Fruit fly (Drosophila melanogaster) whole organism: ENCODE measurements around the gene CG12017.

ENCODE experiments used
- CG8478 ChIP-seq: fragments of >200 bp; optimal IDR thresholded peaks from 2 replicates; lab custom pipeline; 2018; ENCODE audit warnings: inconsistent platforms
- Dll ChIP-seq: fragments of >200 bp; optimal IDR thresholded peaks from 2 replicates; lab custom pipeline; 2017
- EcR ChIP-seq, 2 experiments: fragments of >200 bp; optimal IDR thresholded peaks; 2 replicates each; lab custom pipeline; 2017; ENCODE audit warnings: missing biosample characterization in 2 of 2, missing genetic modification characterization in 2 of 2, missing genetic modification reagents in 2 of 2
- pan ChIP-seq: fragments of >200 bp; optimal IDR thresholded peaks from 2 replicates; lab custom pipeline; 2017
- psq ChIP-seq: fragments of >200 bp; optimal IDR thresholded peaks from 2 replicates; lab custom pipeline; 2017
- usp ChIP-seq: fragments of >200 bp; optimal IDR thresholded peaks from 2 replicates; lab custom pipeline; 2017; ENCODE audit warnings: missing biosample characterization, missing genetic modification characterization, mixed read lengths

Gene CG12017

dm6 chr3L:3337345-3337928, 57.4 kb downstream of the CG12017 start:
- TF ChIP-seq CG8478, result no peak
- no peak for TF ChIP-seq pan (lab: Kevin White, UChicago)
- no peak for TF ChIP-seq psq (lab: Kevin White, UChicago)
- TF ChIP-seq usp (GFP tag; lab: Kevin White, UChicago), result no peak
- TF ChIP-seq Dll, result no peak
- no peak for TF ChIP-seq EcR (GFP tag; optimal IDR thresholded peaks at IDR 0.05; lab: Kevin White, UChicago)

- TF ChIP-seq Dll (no peak), usp (GFP tag; lab: Kevin White, UChicago) (no peak), pan (lab: Kevin White, UChicago) (no peak), CG8478 (no peak)
Observed at dm6 chr3L:3338028-3338855, 58.2 kb downstream of the CG12017 start.

DNA sequence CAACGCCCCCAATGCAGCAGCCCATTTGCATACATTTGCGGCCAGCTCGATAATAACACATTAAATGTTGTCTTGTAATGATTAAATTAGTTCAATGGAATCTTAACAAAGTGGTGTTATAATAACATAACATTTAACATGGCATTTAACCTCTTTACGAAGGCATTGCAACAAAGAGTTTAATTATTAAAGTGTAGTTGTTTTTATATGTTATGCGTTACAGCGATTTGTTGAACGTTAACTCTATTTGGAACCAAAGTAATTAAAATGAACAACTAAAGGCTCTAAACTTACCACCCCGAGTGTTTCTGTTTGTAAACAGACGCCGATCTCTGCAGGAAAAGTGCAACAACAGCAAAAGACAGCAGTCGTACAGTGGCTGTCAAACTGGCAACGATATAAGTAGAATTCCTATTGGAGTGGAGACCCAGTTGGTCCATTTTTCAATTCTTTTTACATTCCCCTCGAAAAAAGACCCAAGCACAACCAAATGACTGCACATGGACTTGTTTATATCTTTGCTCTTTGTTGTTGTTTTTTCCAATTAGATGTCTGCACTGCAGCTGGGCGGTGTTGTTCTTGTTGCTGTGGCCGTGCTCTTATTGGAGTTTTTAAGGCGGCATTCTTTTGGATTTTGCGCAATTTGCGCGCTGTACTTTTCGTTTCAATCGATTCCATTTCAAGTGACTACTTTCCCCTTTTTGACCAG, 59.0 kb downstream of the CG12017 start:
- TF ChIP-seq EcR (GFP tag; optimal IDR thresholded peaks at IDR 0.05; lab: Kevin White, UChicago), result no peak
- TF ChIP-seq usp (GFP tag; lab: Kevin White, UChicago), result no peak
- TF ChIP-seq Dll, result no peak
- TF ChIP-seq pan (lab: Kevin White, UChicago), result no peak
- no peak for TF ChIP-seq psq (lab: Kevin White, UChicago)
- no peak for TF ChIP-seq CG8478

DNA sequence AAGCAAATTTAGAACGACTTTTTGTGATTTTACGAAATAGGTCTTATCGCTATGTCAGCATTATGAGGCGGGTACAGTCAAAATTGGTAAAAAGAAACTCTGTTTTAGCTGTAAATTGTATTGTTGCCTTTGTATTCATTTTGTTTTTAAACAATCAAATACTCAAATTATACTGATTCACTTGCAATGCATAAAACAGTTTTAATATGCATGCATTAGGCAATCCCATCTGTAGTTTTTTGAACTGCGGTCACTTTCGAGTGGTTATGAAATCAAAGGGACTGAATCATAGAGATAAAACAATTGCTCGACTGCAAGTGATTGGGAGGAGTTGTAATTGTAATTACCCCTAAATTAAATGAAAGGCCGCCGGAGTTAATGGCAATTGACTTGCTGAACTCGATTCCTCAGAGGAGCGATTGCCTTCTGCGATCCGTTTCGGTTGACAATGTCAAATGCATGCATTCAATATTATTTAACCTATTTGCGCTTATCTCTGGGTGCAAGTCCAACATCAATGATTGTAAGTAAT, 59.7 kb downstream of the CG12017 start:
- TF ChIP-seq EcR (GFP tag; optimal IDR thresholded peaks at IDR 0.05; lab: Kevin White, UChicago), result no peak
- TF ChIP-seq CG8478, result no peak
- no peak for TF ChIP-seq psq (lab: Kevin White, UChicago)
- no peak for TF ChIP-seq usp (GFP tag; lab: Kevin White, UChicago)
- TF ChIP-seq pan (lab: Kevin White, UChicago), result no peak
- TF ChIP-seq Dll, result no peak
